Worm (Caenorhabditis elegans): ENCODE measurements around the gene F23G4.1.

Gene F23G4.1

ce11 chrX:6603098-6603497, at the start of gene F23G4.1:
TSS of gene F23G4.1 (minus strand) at chrX:6603198.
- TF ChIP-seq zip-8 (tag; optimal IDR thresholded peaks at IDR 0.05): no peak
- no peak for TF ChIP-seq elt-3 (tag; optimal IDR thresholded peaks at IDR 0.05)
- TF ChIP-seq elt-1 (tag; optimal IDR thresholded peaks at IDR 0.05; ENCODE audit: borderline replicate concordance, insufficient read depth): no peak
- no peak for TF ChIP-seq bed-3 (GFP tag; optimal IDR thresholded peaks at IDR 0.05)
- TF ChIP-seq ztf-11 (tag; optimal IDR thresholded peaks at IDR 0.05): no peak
- TF ChIP-seq ceh-39 (tag; optimal IDR thresholded peaks at IDR 0.05): no peak
- no peak for TF ChIP-seq nhr-237 (tag; optimal IDR thresholded peaks at IDR 0.05)
- no peak for TF ChIP-seq flh-1 (GFP tag; optimal IDR thresholded peaks at IDR 0.05)
- TF ChIP-seq lsy-2 (tag; optimal IDR thresholded peaks at IDR 0.05): no peak
- TF ChIP-seq ces-1 (GFP tag; optimal IDR thresholded peaks at IDR 0.05): no peak
- no peak for TF ChIP-seq snpc-4 (tag; optimal IDR thresholded peaks at IDR 0.05)
- TF ChIP-seq unc-39 (tag; optimal IDR thresholded peaks at IDR 0.05): no peak
- no peak for TF ChIP-seq pha-4 (tag; optimal IDR thresholded peaks at IDR 0.05)
- TF ChIP-seq unc-62 (GFP tag; optimal IDR thresholded peaks at IDR 0.05): no peak
- no peak for TF ChIP-seq M03D4.4 (tag; optimal IDR thresholded peaks at IDR 0.05)
- no peak for TF ChIP-seq ham-2 (GFP tag; optimal IDR thresholded peaks at IDR 0.05)

- TF ChIP-seq snpc-4 (tag; optimal IDR thresholded peaks at IDR 0.05): no peak
- no peak for TF ChIP-seq ces-1 (GFP tag; optimal IDR thresholded peaks at IDR 0.05)
- TF ChIP-seq sptf-1 (tag; optimal IDR thresholded peaks at IDR 0.05): no peak
- TF ChIP-seq blmp-1 (tag; optimal IDR thresholded peaks at IDR 0.05): no peak
- TF ChIP-seq ham-2 (GFP tag; optimal IDR thresholded peaks at IDR 0.05): no peak
- TF ChIP-seq zip-8 (tag; optimal IDR thresholded peaks at IDR 0.05): no peak
- no peak for TF ChIP-seq lin-13 (tag; optimal IDR thresholded peaks at IDR 0.05)
- TF ChIP-seq mls-2 (tag; optimal IDR thresholded peaks at IDR 0.05): no peak
- no peak for TF ChIP-seq cnd-1 (tag; optimal IDR thresholded peaks at IDR 0.05)
- TF ChIP-seq unc-39 (tag; optimal IDR thresholded peaks at IDR 0.05): no peak
- TF ChIP-seq nhr-2 (tag; optimal IDR thresholded peaks at IDR 0.05): no peak
These were observed 46.6 kb upstream of the F23G4.1 start for ce11 chrX:6649573-6649972.

- TF ChIP-seq ceh-39 (tag; optimal IDR thresholded peaks at IDR 0.05) (no peak), blmp-1 (tag; optimal IDR thresholded peaks at IDR 0.05) (no peak), M03D4.4 (tag; optimal IDR thresholded peaks at IDR 0.05) (no peak), sem-2 (GFP tag; optimal IDR thresholded peaks at IDR 0.05) (no peak), mls-2 (tag; optimal IDR thresholded peaks at IDR 0.05) (no peak), lsy-2 (tag; optimal IDR thresholded peaks at IDR 0.05) (no peak), unc-62 (GFP tag; optimal IDR thresholded peaks at IDR 0.05) (no peak)
These were observed 43.5 kb upstream of the F23G4.1 start for ce11 chrX:6646387-6647061.

ce11 chrX:6644971-6645704, 42.1 kb upstream of the F23G4.1 start, which contains the start of gene C56E10.3:
TSS of gene C56E10.3 (plus strand) at chrX:6645654.
- no peak for TF ChIP-seq flh-1 (GFP tag; optimal IDR thresholded peaks at IDR 0.05)
- TF ChIP-seq unc-39 (tag; optimal IDR thresholded peaks at IDR 0.05): no peak
- no peak for TF ChIP-seq pha-4 (tag; optimal IDR thresholded peaks at IDR 0.05)
- no peak for TF ChIP-seq sem-2 (GFP tag; optimal IDR thresholded peaks at IDR 0.05)
- no peak for TF ChIP-seq ceh-43 (GFP tag; optimal IDR thresholded peaks at IDR 0.05)
- TF ChIP-seq elt-1 (tag; optimal IDR thresholded peaks at IDR 0.05; ENCODE audit: borderline replicate concordance, insufficient read depth): no peak
- TF ChIP-seq ham-2 (GFP tag; optimal IDR thresholded peaks at IDR 0.05): no peak
- TF ChIP-seq mab-5 (tag; optimal IDR thresholded peaks at IDR 0.05): no peak
- TF ChIP-seq sptf-1 (tag; optimal IDR thresholded peaks at IDR 0.05): no peak

- TF ChIP-seq nhr-2 (tag; optimal IDR thresholded peaks at IDR 0.05): no peak
- no peak for TF ChIP-seq elt-3 (tag; optimal IDR thresholded peaks at IDR 0.05)
- TF ChIP-seq ceh-39 (tag; optimal IDR thresholded peaks at IDR 0.05): no peak
These were observed 39.8 kb upstream of the F23G4.1 start for ce11 chrX:6642798-6643197.

ce11 chrX:6641509-6641908, 38.5 kb upstream of the F23G4.1 start:
- TF ChIP-seq ceh-83 (GFP tag; optimal IDR thresholded peaks at IDR 0.05) (no peak), hlh-1 (tag; optimal IDR thresholded peaks at IDR 0.05) (no peak), zip-8 (tag; optimal IDR thresholded peaks at IDR 0.05) (no peak), flh-1 (GFP tag; optimal IDR thresholded peaks at IDR 0.05) (no peak), unc-39 (tag; optimal IDR thresholded peaks at IDR 0.05) (no peak), unc-62 (GFP tag; optimal IDR thresholded peaks at IDR 0.05) (no peak), lin-32 (GFP tag; optimal IDR thresholded peaks at IDR 0.05) (no peak), pha-4 (tag; optimal IDR thresholded peaks at IDR 0.05) (no peak)
